Worm (Caenorhabditis elegans) whole organism, early embryonic: ENCODE data around the gene Y41C4A.21.

Experiments used
- F13C5.2 ChIP-seq: sonication (generic microtip); optimal IDR thresholded peaks from 2 replicates; lab custom pipeline; 2017; ENCODE audit warnings: mild to moderate bottlenecking, missing genetic modification characterization, inconsistent platforms, missing compliant biosample characterization
- aly-1 ChIP-seq: sonication (generic microtip); optimal IDR thresholded peaks from 2 replicates; lab custom pipeline; 2016; ENCODE audit warnings: missing genetic modification characterization, missing compliant biosample characterization
- ama-1 ChIP-seq: fragments of 150-350 bp; optimal IDR thresholded peaks from 2 replicates; lab custom pipeline; 2014
- flt-1 ChIP-seq: fragments of 200-800 bp; sonication (Bioruptor generic); IDR thresholded peaks from 2 replicates; pipeline ENCODE4 v1.3.6; 2022; ENCODE audit warnings: missing genetic modification characterization, missing compliant biosample characterization
- hmg-4 ChIP-seq: fragments of 200-800 bp; sonication (Bioruptor generic); optimal IDR thresholded peaks from 2 replicates; lab custom pipeline; 2018; ENCODE audit warnings: mild to moderate bottlenecking, missing genetic modification characterization, missing compliant biosample characterization
- hnd-1 ChIP-seq: sonication (generic microtip); optimal IDR thresholded peaks from 2 replicates; lab custom pipeline; 2016; ENCODE audit warnings: missing genetic modification characterization, missing compliant biosample characterization
- pes-1 ChIP-seq: fragments of 200-800 bp; sonication (Bioruptor generic); IDR thresholded peaks from 2 replicates; pipeline ENCODE4 v1.3.6; 2022; ENCODE audit warnings: missing genetic modification reagents, missing genetic modification characterization, missing compliant biosample characterization
- scrt-1 ChIP-seq: fragments of 200-800 bp; sonication (Bioruptor generic); IDR thresholded peaks from 2 replicates; pipeline ENCODE4 v1.3.6; 2022; ENCODE audit warnings: missing genetic modification characterization, missing compliant biosample characterization
- sea-1 ChIP-seq: fragments of 200-800 bp; sonication (Bioruptor generic); conservative IDR thresholded peaks from 2 replicates; pipeline ENCODE4 v1.3.6; 2022; ENCODE audit warnings: missing genetic modification characterization, missing compliant biosample characterization

ce11 chrIII:11718548-11718947 lies 13.6 kb upstream of the Y41C4A.21 start, which contains the start of gene Y41C4A.9:
- no peak for TF ChIP-seq aly-1 (tag; lab: Kevin White, UChicago)
- no peak for TF ChIP-seq sea-1 (GFP tag; lab: Robert Waterston, UW)
- TF ChIP-seq ama-1 (lab: Kevin White, UChicago), result no peak
- no peak for TF ChIP-seq F13C5.2 (tag; lab: Kevin White, UChicago)
- TF ChIP-seq hnd-1 (tag; lab: Kevin White, UChicago), result no peak
- no peak for TF ChIP-seq flt-1 (GFP tag; lab: Robert Waterston, UW)
- no peak for TF ChIP-seq hmg-4 (GFP tag; lab: Kevin White, UChicago)
- TF ChIP-seq scrt-1 (GFP tag; lab: Robert Waterston, UW), result no peak
- no peak for TF ChIP-seq pes-1 (GFP tag; lab: Robert Waterston, UW)
